Worm (Caenorhabditis elegans): ENCODE measurements around the gene pin-2.

The pin-2 gene

DNA sequence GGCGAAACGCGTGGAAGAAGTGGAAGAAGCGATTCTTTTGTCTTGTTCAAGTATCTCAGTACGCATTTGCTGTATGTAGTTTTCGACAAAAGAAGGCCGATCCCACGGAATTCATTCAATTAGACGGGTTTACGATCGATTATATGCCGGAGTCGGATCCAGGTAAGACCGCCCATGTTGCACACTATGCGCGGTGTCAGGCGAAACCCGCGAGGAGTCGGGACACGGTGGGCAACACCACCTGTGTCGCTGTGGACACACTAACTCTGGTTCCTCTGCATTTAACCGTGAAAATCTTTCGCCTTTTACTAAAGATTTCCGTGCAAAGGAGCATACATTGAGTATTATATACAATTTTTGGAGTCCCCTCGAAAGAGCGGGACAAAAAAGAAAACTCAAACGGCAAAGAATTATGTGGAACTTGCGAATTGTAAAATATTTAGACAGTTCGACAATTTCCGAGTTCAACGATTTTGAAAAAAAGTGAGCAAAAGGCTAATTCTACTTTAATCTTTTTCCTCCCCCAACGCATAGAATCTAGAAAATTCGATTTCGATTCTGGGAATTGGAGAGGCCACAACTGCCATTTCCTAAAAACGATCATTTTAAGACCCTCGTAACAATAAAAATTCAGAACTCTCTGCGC lies 11.7 kb upstream of the pin-2 start (continued):
- no peak for TF ChIP-seq hrde-1 (tag; optimal IDR thresholded peaks at IDR 0.05; ENCODE audit: borderline replicate concordance)
- TF ChIP-seq ekl-4 (GFP tag; IDR thresholded peaks at IDR 0.05): peak; percentile 30; the same call in 1 of the 2 replicates
- TF ChIP-seq F39B2.1 (GFP tag; IDR thresholded peaks at IDR 0.05): no peak
- no peak for TF ChIP-seq ztf-22 (GFP tag; optimal IDR thresholded peaks at IDR 0.05)
- no peak for TF ChIP-seq ztf-6 (GFP tag; IDR thresholded peaks at IDR 0.05)
- no peak for TF ChIP-seq tbx-9 (tag; optimal IDR thresholded peaks at IDR 0.05; ENCODE audit: borderline replicate concordance)
- TF ChIP-seq tlf-1 (GFP tag; optimal IDR thresholded peaks at IDR 0.05): no peak
- no peak for TF ChIP-seq ccch-3 (GFP tag; optimal IDR thresholded peaks at IDR 0.05)
- TF ChIP-seq F22D6.2 (tag; optimal IDR thresholded peaks at IDR 0.05): no peak
- no peak for TF ChIP-seq F10E7.11 (tag; optimal IDR thresholded peaks at IDR 0.05)
- no peak for TF ChIP-seq die-1 (tag; optimal IDR thresholded peaks at IDR 0.05)
- peak; percentile 69; the same call in 1 of the 2 replicates for TF ChIP-seq nfyb-1 (GFP tag; IDR thresholded peaks at IDR 0.05)
- 0 out of 2 replicates have a peak, but pooled peaks have one; percentile 23 for TF ChIP-seq Y56A3A.18 (GFP tag; IDR thresholded peaks at IDR 0.05)
- peak; percentile 40 for TF ChIP-seq madf-8 (GFP tag; conservative IDR thresholded peaks at IDR 0.05)
- peak; percentile 40; the same call in 1 of the 2 replicates for TF ChIP-seq ceh-91 (GFP tag; IDR thresholded peaks at IDR 0.05)
- no peak for TF ChIP-seq akir-1 (GFP tag; optimal IDR thresholded peaks at IDR 0.05)
- TF ChIP-seq attf-3 (GFP tag; conservative IDR thresholded peaks at IDR 0.05): peak; percentile 52; the same call in 1 of the 2 replicates
- TF ChIP-seq F52B5.7 (tag; optimal IDR thresholded peaks at IDR 0.05): no peak
- no peak for TF ChIP-seq Y53G8AR.9 (GFP tag; conservative IDR thresholded peaks at IDR 0.05)
- TF ChIP-seq chd-7 (tag; optimal IDR thresholded peaks at IDR 0.05): no peak
- no peak for TF ChIP-seq gei-17 (GFP tag; optimal IDR thresholded peaks at IDR 0.05)
- TF ChIP-seq lag-1 (GFP tag; IDR thresholded peaks at IDR 0.05): no peak
- TF ChIP-seq bed-1 (GFP tag; IDR thresholded peaks at IDR 0.05): no peak
- no peak for TF ChIP-seq nhr-90 (tag; optimal IDR thresholded peaks at IDR 0.05)
- TF ChIP-seq dox-1 (GFP tag; IDR thresholded peaks at IDR 0.05): no peak; the same call in 1 of the 2 replicates
- no peak for TF ChIP-seq athp-1 (tag; optimal IDR thresholded peaks at IDR 0.05)
- TF ChIP-seq mxl-1 (tag; optimal IDR thresholded peaks at IDR 0.05): no peak
- TF ChIP-seq sdz-38 (tag; optimal IDR thresholded peaks at IDR 0.05): no peak
- peak; percentile 75; the same call in 1 of the 2 replicates for TF ChIP-seq C17E4.6 (GFP tag; IDR thresholded peaks at IDR 0.05)
- peak; percentile 69; the same call in 1 of the 2 replicates for TF ChIP-seq aptf-2 (GFP tag; conservative IDR thresholded peaks at IDR 0.05)
- no peak for TF ChIP-seq hlh-12 (tag; optimal IDR thresholded peaks at IDR 0.05)
- no peak for TF ChIP-seq ceh-79 (tag; optimal IDR thresholded peaks at IDR 0.05)
- peak; percentile 82 for TF ChIP-seq madf-6 (GFP tag; IDR thresholded peaks at IDR 0.05)
- TF ChIP-seq ceh-40 (GFP tag; IDR thresholded peaks at IDR 0.05): no peak
- TF ChIP-seq nhr-80 (tag; optimal IDR thresholded peaks at IDR 0.05): no peak
- no peak for TF ChIP-seq dpff-1 (tag; optimal IDR thresholded peaks at IDR 0.05)
- no peak for TF ChIP-seq hmg-20 (GFP tag; IDR thresholded peaks at IDR 0.05)
- TF ChIP-seq unc-62 (GFP tag; optimal IDR thresholded peaks at IDR 0.05): no peak
- TF ChIP-seq F49E8.2 (tag; optimal IDR thresholded peaks at IDR 0.05; ENCODE audit: insufficient read depth): peak; percentile 58
- TF ChIP-seq B0035.1 (tag; optimal IDR thresholded peaks at IDR 0.05): no peak
- no peak for TF ChIP-seq K11D2.4 (GFP tag; IDR thresholded peaks at IDR 0.05)
- TF ChIP-seq ztf-3 (GFP tag; optimal IDR thresholded peaks at IDR 0.05): no peak
- TF ChIP-seq ceh-27 (GFP tag; optimal IDR thresholded peaks at IDR 0.05): no peak
- no peak for TF ChIP-seq lsy-27 (tag; optimal IDR thresholded peaks at IDR 0.05; ENCODE audit: borderline replicate concordance, insufficient read depth)
- no peak for TF ChIP-seq F57A8.1 (GFP tag; optimal IDR thresholded peaks at IDR 0.05)
- TF ChIP-seq fkh-3 (tag; optimal IDR thresholded peaks at IDR 0.05): no peak
- no peak for TF ChIP-seq let-526 (GFP tag; IDR thresholded peaks at IDR 0.05)
- TF ChIP-seq attf-6 (GFP tag; IDR thresholded peaks at IDR 0.05): peak; percentile 95
